Worm (Caenorhabditis elegans): ENCODE results near the gene egl-26.

DNA sequence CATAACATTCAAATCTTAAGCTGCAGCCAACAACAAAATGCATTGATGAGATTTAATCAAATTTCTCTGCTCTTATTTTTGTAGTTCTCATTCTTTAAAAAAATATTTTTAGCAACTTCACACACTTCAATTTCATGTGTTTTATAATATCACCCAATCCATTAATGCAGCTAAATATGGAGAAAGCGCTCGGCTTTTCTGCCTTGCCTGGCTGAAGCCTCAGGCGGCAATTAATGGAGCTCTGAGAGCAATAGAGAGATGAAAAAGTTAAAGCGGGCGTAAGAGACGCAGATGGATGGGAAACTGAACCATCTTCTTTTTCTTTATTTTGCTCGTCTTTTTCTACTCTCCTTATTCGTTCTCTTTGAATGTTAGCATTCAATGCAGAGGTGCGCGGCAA lies 38.2 kb downstream of the egl-26 start:
- no peak for TF ChIP-seq hlh-30 (tag; optimal IDR thresholded peaks at IDR 0.05; ENCODE audit: insufficient read depth)
- no peak for TF ChIP-seq ama-1 (optimal IDR thresholded peaks at IDR 0.05)
- TF ChIP-seq daf-12 (tag; optimal IDR thresholded peaks at IDR 0.05), result no peak
- TF ChIP-seq lsy-2 (tag; optimal IDR thresholded peaks at IDR 0.05), result no peak
- TF ChIP-seq egl-27 (tag; optimal IDR thresholded peaks at IDR 0.05), result no peak
- TF ChIP-seq nhr-237 (tag; optimal IDR thresholded peaks at IDR 0.05), result no peak
- TF ChIP-seq ceh-82 (tag; optimal IDR thresholded peaks at IDR 0.05), result no peak
- TF ChIP-seq ceh-62 (tag; optimal IDR thresholded peaks at IDR 0.05), result no peak
- no peak for TF ChIP-seq nhr-42 (GFP tag; IDR thresholded peaks at IDR 0.05)
- no peak for TF ChIP-seq pha-4 (GFP tag; IDR thresholded peaks at IDR 0.05)
- no peak for TF ChIP-seq pha-4 (tag; optimal IDR thresholded peaks at IDR 0.05)
- TF ChIP-seq lin-15B (tag; optimal IDR thresholded peaks at IDR 0.05), result no peak
- TF ChIP-seq jun-1 (tag; optimal IDR thresholded peaks at IDR 0.05), result no peak
